Fruit fly (Drosophila melanogaster) whole organism, prepupa: Measurements from ENCODE around the gene CG43133.

Experiments
- CG10631 ChIP-seq: fragments of 200-800 bp; sonication (Bioruptor generic); optimal IDR thresholded peaks from 2 replicates; lab custom pipeline; 2016; ENCODE audit warnings: missing biosample characterization, missing genetic modification characterization
- CG10669 ChIP-seq: fragments of 200-800 bp; sonication (Bioruptor generic); optimal IDR thresholded peaks from 3 replicates; lab custom pipeline; 2018; ENCODE audit warnings: missing biosample characterization, mild to moderate bottlenecking, missing genetic modification characterization, moderate library complexity
- CG11294 ChIP-seq: fragments of 200-800 bp; sonication (Bioruptor generic); IDR thresholded peaks from 2 replicates; pipeline ENCODE4 v1.3.6; 2022; ENCODE audit warnings: missing biosample characterization, missing genetic modification characterization
- CG11762 ChIP-seq: fragments of 200-800 bp; sonication (Bioruptor generic); optimal IDR thresholded peaks from 3 replicates; lab custom pipeline; 2016; ENCODE audit warnings: missing biosample characterization, missing genetic modification characterization; ENCODE audit not compliant: insufficient read depth
- CG11902 ChIP-seq: fragments of 200-800 bp; sonication (Bioruptor generic); optimal IDR thresholded peaks from 3 replicates; lab custom pipeline; 2016; ENCODE audit warnings: missing biosample characterization, missing genetic modification characterization
- CG15336 ChIP-seq: fragments of 200-800 bp; sonication (Bioruptor generic); IDR thresholded peaks from 2 replicates; pipeline ENCODE4 v1.3.6; 2022; ENCODE audit warnings: missing biosample characterization, missing genetic modification characterization
- CG1621 ChIP-seq: fragments of 200-800 bp; sonication (Bioruptor generic); optimal IDR thresholded peaks from 3 replicates; lab custom pipeline; 2018; ENCODE audit warnings: missing biosample characterization, mild to moderate bottlenecking, missing genetic modification characterization
- CG16779 ChIP-seq: fragments of 200-800 bp; sonication (Bioruptor generic); optimal IDR thresholded peaks from 3 replicates; lab custom pipeline; 2017; ENCODE audit warnings: missing biosample characterization, mild to moderate bottlenecking, missing genetic modification characterization
- CG31627 ChIP-seq: fragments of 200-800 bp; sonication (Bioruptor generic); optimal IDR thresholded peaks from 3 replicates; lab custom pipeline; 2016; ENCODE audit warnings: missing biosample characterization, missing genetic modification characterization
- CG34406 ChIP-seq: fragments of 200-800 bp; sonication (Bioruptor generic); optimal IDR thresholded peaks from 3 replicates; lab custom pipeline; 2016; ENCODE audit warnings: missing biosample characterization, missing genetic modification characterization
- CG3919 ChIP-seq: fragments of 200-800 bp; sonication (Bioruptor generic); optimal IDR thresholded peaks from 3 replicates; lab custom pipeline; 2016; ENCODE audit warnings: missing biosample characterization, missing genetic modification characterization
- CG6163 ChIP-seq: fragments of 200-800 bp; sonication (Bioruptor generic); IDR thresholded peaks from 3 replicates; pipeline ENCODE4 v1.3.6; 2022; ENCODE audit warnings: missing biosample characterization, missing genetic modification characterization
- CG6276 ChIP-seq: fragments of 200-800 bp; sonication (Bioruptor generic); optimal IDR thresholded peaks from 2 replicates; lab custom pipeline; 2017; ENCODE audit warnings: missing biosample characterization, mild to moderate bottlenecking, missing genetic modification characterization
- CG6792 ChIP-seq: fragments of 200-800 bp; sonication (Bioruptor generic); optimal IDR thresholded peaks from 3 replicates; lab custom pipeline; 2016; ENCODE audit warnings: missing biosample characterization, missing genetic modification characterization
- CG7368 ChIP-seq: fragments of 200-800 bp; sonication (Bioruptor generic); optimal IDR thresholded peaks from 3 replicates; lab custom pipeline; 2016; ENCODE audit warnings: missing biosample characterization, missing genetic modification characterization
- CG8119 ChIP-seq: fragments of 200-800 bp; sonication (Bioruptor generic); IDR thresholded peaks from 3 replicates; pipeline ENCODE4 v1.3.6; 2022; ENCODE audit warnings: missing biosample characterization, missing genetic modification characterization
- CG8319 ChIP-seq: fragments of 200-800 bp; sonication (Bioruptor generic); optimal IDR thresholded peaks from 3 replicates; lab custom pipeline; 2016; ENCODE audit warnings: missing biosample characterization, missing genetic modification characterization
- CG9139 ChIP-seq: fragments of 200-800 bp; sonication (Bioruptor generic); optimal IDR thresholded peaks from 3 replicates; lab custom pipeline; 2017; ENCODE audit warnings: missing biosample characterization, mild to moderate bottlenecking, missing genetic modification characterization
- Eip75B ChIP-seq: fragments of 200-800 bp; sonication (Bioruptor generic); optimal IDR thresholded peaks from 3 replicates; lab custom pipeline; 2016; ENCODE audit warnings: missing biosample characterization, missing genetic modification characterization
- Eip78C ChIP-seq: fragments of 200-800 bp; sonication (Bioruptor generic); peaks from one replicate; lab custom pipeline; 2016; ENCODE audit warnings: missing biosample characterization, missing genetic modification characterization
- Eip93F ChIP-seq: fragments of 200-800 bp; sonication (Bioruptor generic); optimal IDR thresholded peaks from 2 replicates; lab custom pipeline; 2016; ENCODE audit warnings: missing biosample characterization, mild to moderate bottlenecking, missing genetic modification characterization
- Ets96B ChIP-seq: fragments of 200-800 bp; optimal IDR thresholded peaks from 2 replicates; lab custom pipeline; 2019; ENCODE audit warnings: missing biosample characterization, mild to moderate bottlenecking, missing genetic modification characterization, moderate library complexity
- Gug ChIP-seq: fragments of 200-800 bp; sonication (Bioruptor generic); IDR thresholded peaks from 2 replicates; pipeline ENCODE4 v1.3.6; 2022; ENCODE audit warnings: missing biosample characterization, missing genetic modification characterization
- Hr38 ChIP-seq: sonication (Bioruptor generic); optimal IDR thresholded peaks from 2 replicates; lab custom pipeline; 2016; ENCODE audit warnings: missing biosample characterization, missing genetic modification characterization
- Hr4 ChIP-seq: fragments of 200-800 bp; sonication (Bioruptor generic); optimal IDR thresholded peaks from 3 replicates; lab custom pipeline; 2016; ENCODE audit warnings: missing biosample characterization, missing genetic modification characterization
- Lpt ChIP-seq: fragments of 200-800 bp; sonication (Bioruptor generic); optimal IDR thresholded peaks from 3 replicates; lab custom pipeline; 2016; ENCODE audit warnings: missing biosample characterization, missing genetic modification characterization
- Met ChIP-seq: fragments of 200-800 bp; sonication (Bioruptor generic); optimal IDR thresholded peaks from 3 replicates; lab custom pipeline; 2016; ENCODE audit warnings: missing biosample characterization, missing genetic modification characterization
- OdsH ChIP-seq: fragments of 200-800 bp; sonication (Bioruptor generic); optimal IDR thresholded peaks from 3 replicates; lab custom pipeline; 2016; ENCODE audit warnings: missing biosample characterization, missing genetic modification characterization
- Sox15 ChIP-seq: fragments of 200-800 bp; sonication (Bioruptor generic); optimal IDR thresholded peaks from 3 replicates; lab custom pipeline; 2016; ENCODE audit warnings: missing biosample characterization, missing genetic modification characterization
- acj6 ChIP-seq: fragments of 200-800 bp; sonication (Bioruptor generic); optimal IDR thresholded peaks from 3 replicates; lab custom pipeline; 2016; ENCODE audit warnings: missing biosample characterization, missing genetic modification characterization
- cyc ChIP-seq: fragments of 200-800 bp; sonication (Bioruptor generic); optimal IDR thresholded peaks from 3 replicates; lab custom pipeline; 2016; ENCODE audit warnings: missing biosample characterization, missing genetic modification characterization
- dsx ChIP-seq: fragments of 200-800 bp; optimal IDR thresholded peaks from 3 replicates; lab custom pipeline; 2019; ENCODE audit warnings: missing biosample characterization, mild to moderate bottlenecking, missing genetic modification characterization, moderate library complexity; ENCODE audit not compliant: poor library complexity, severe bottlenecking
- eg ChIP-seq: fragments of 200-800 bp; sonication (Bioruptor generic); IDR thresholded peaks from 3 replicates; pipeline ENCODE4 v1.3.6; 2022; ENCODE audit warnings: missing biosample characterization, missing genetic modification characterization
- esn ChIP-seq: fragments of 200-800 bp; sonication (Bioruptor generic); optimal IDR thresholded peaks from 2 replicates; lab custom pipeline; 2016; ENCODE audit warnings: missing biosample characterization, mild to moderate bottlenecking, missing genetic modification characterization, moderate library complexity
- fd85E ChIP-seq: fragments of 200-800 bp; sonication (Bioruptor generic); optimal IDR thresholded peaks from 3 replicates; lab custom pipeline; 2016; ENCODE audit warnings: missing biosample characterization, missing genetic modification characterization
- fkh ChIP-seq: fragments of 200-800 bp; sonication (Bioruptor generic); optimal IDR thresholded peaks from 3 replicates; lab custom pipeline; 2017; ENCODE audit warnings: missing biosample characterization, mild to moderate bottlenecking, missing genetic modification characterization, moderate library complexity
- lz ChIP-seq: fragments of 200-800 bp; sonication (Bioruptor generic); optimal IDR thresholded peaks from 3 replicates; lab custom pipeline; 2016; ENCODE audit warnings: missing biosample characterization, missing genetic modification characterization
- net ChIP-seq: fragments of 200-800 bp; sonication (Bioruptor generic); optimal IDR thresholded peaks from 3 replicates; lab custom pipeline; 2016; ENCODE audit warnings: missing biosample characterization, missing genetic modification characterization
- pdm3 ChIP-seq: fragments of 200-800 bp; sonication (Bioruptor generic); optimal IDR thresholded peaks from 3 replicates; lab custom pipeline; 2016; ENCODE audit warnings: missing biosample characterization, missing genetic modification characterization
- salr ChIP-seq, 2 experiments: fragments of 200-800 bp; sonication (Bioruptor generic); optimal IDR thresholded peaks; 3 replicates each; lab custom pipeline; 2016 to 2018; ENCODE audit warnings: missing biosample characterization in 2 of 2, missing genetic modification characterization in 2 of 2, mild to moderate bottlenecking in 1 of 2
- spab ChIP-seq: fragments of 200-800 bp; sonication (Bioruptor generic); optimal IDR thresholded peaks from 2 replicates; lab custom pipeline; 2017; ENCODE audit warnings: missing biosample characterization, mild to moderate bottlenecking, missing genetic modification characterization, missing genetic modification reagents
- ss ChIP-seq, 2 experiments: fragments of 200-800 bp; sonication (Bioruptor generic); optimal IDR thresholded peaks; 2 replicates in 1 of 2; 3 replicates in 1 of 2; lab custom pipeline; 2017 to 2018; ENCODE audit warnings: mild to moderate bottlenecking in 2 of 2, missing biosample characterization in 2 of 2, missing genetic modification characterization in 2 of 2, moderate library complexity in 1 of 2
- svp ChIP-seq: fragments of 200-800 bp; sonication (Bioruptor generic); peaks from one replicate; lab custom pipeline; 2016; ENCODE audit warnings: missing biosample characterization, missing genetic modification characterization
- vri ChIP-seq: fragments of 200-800 bp; sonication (Bioruptor generic); optimal IDR thresholded peaks from 3 replicates; lab custom pipeline; 2016; ENCODE audit warnings: missing biosample characterization, mild to moderate bottlenecking, missing genetic modification characterization

The CG43133 gene

dm6 chrX:18092810-18093222 lies 37.2 kb downstream of the CG43133 start, which contains the start of gene RhoGAP16F (continued):
- peak; percentile 36 to 50 for TF ChIP-seq salr (GFP tag; optimal IDR thresholded peaks at IDR 0.05; lab: Kevin White, UChicago)
- peak; percentile 90 for TF ChIP-seq Eip78C (GFP tag; lab: Kevin White, UChicago)
- peak; percentile 65 for TF ChIP-seq dsx (GFP tag; lab: Kevin White, UChicago)
- TF ChIP-seq Gug: peak; percentile 71
- TF ChIP-seq eg (GFP tag; lab: Robert Waterston, UW): peak; percentile 65
- TF ChIP-seq lz (GFP tag; lab: Kevin White, UChicago): peak; percentile 88
- TF ChIP-seq CG8319 (GFP tag; lab: Kevin White, UChicago): peak; percentile 68
- TF ChIP-seq ss (GFP tag; optimal IDR thresholded peaks at IDR 0.05; lab: Kevin White, UChicago): peak; percentile 38 to 71
- TF ChIP-seq Met (GFP tag; lab: Kevin White, UChicago): peak; percentile 87
- TF ChIP-seq acj6 (GFP tag; lab: Kevin White, UChicago): peak; percentile 77
- peak; percentile 72 for TF ChIP-seq CG6792 (GFP tag; lab: Kevin White, UChicago)
- peak; percentile 62 for TF ChIP-seq CG7368 (GFP tag; lab: Kevin White, UChicago)
- TF ChIP-seq CG16779 (tag; lab: Kevin White, UChicago): peak; percentile 17
- peak; percentile 71 for TF ChIP-seq CG11902 (GFP tag; lab: Kevin White, UChicago)
- TF ChIP-seq net (GFP tag; lab: Kevin White, UChicago): peak; percentile 65
- peak; percentile 81 for TF ChIP-seq CG34406
- peak; percentile 45 for TF ChIP-seq CG6276 (GFP tag; lab: Kevin White, UChicago)
- TF ChIP-seq Eip93F: peak; percentile 40
- peak; percentile 73 for TF ChIP-seq CG6163 (GFP tag; lab: Robert Waterston, UW)
- peak; percentile 90 for TF ChIP-seq svp (GFP tag; lab: Kevin White, UChicago)
- TF ChIP-seq CG10669 (GFP tag; lab: Kevin White, UChicago): peak; percentile 74
- TF ChIP-seq Hr38 (GFP tag; lab: Kevin White, UChicago): no peak
- peak; percentile 41 for TF ChIP-seq spab (GFP tag; lab: Kevin White, UChicago)
- peak; percentile 87 for TF ChIP-seq fkh (GFP tag; lab: Kevin White, UChicago)
- TF ChIP-seq fd85E (GFP tag; lab: Kevin White, UChicago): peak; percentile 38
- peak; percentile 75 for TF ChIP-seq Eip75B (GFP tag; lab: Kevin White, UChicago)
- TF ChIP-seq CG11294 (GFP tag; lab: Robert Waterston, UW): peak; percentile 56; the same call in 1 of the 2 replicates
- TF ChIP-seq Lpt (GFP tag; lab: Kevin White, UChicago): peak; percentile 63

dm6 chrX:18092126-18092525 lies 37.9 kb downstream of the CG43133 start:
- TF ChIP-seq OdsH (GFP tag; lab: Kevin White, UChicago) (no peak), vri (no peak), spab (GFP tag; lab: Kevin White, UChicago) (no peak), svp (GFP tag; lab: Kevin White, UChicago) (no peak), Ets96B (tag; lab: Kevin White, UChicago) (no peak), salr (GFP tag; optimal IDR thresholded peaks at IDR 0.05; lab: Kevin White, UChicago) (no peak), CG8119 (GFP tag; lab: Robert Waterston, UW) (no peak), esn (GFP tag; lab: Kevin White, UChicago) (no peak)

dm6 chrX:18091159-18091676 lies 38.8 kb downstream of the CG43133 start, which contains the start of gene scu:
scu (plus strand) TSS chrX:18091259.
- TF ChIP-seq CG16779 (tag; lab: Kevin White, UChicago) (peak; percentile 90), CG10669 (GFP tag; lab: Kevin White, UChicago) (peak; percentile 71), Hr4 (no peak), CG10631 (GFP tag; lab: Kevin White, UChicago) (no peak), CG8319 (GFP tag; lab: Kevin White, UChicago) (peak; percentile 15), CG6276 (GFP tag; lab: Kevin White, UChicago) (peak; percentile 94), salr (GFP tag; optimal IDR thresholded peaks at IDR 0.05; lab: Kevin White, UChicago) (peak in 1 of 2 experiments; percentile 49), Sox15 (GFP tag; lab: Kevin White, UChicago) (no peak), CG1621 (tag; lab: Kevin White, UChicago) (peak; percentile 78), Eip75B (GFP tag; lab: Kevin White, UChicago) (peak; percentile 45), CG6792 (GFP tag; lab: Kevin White, UChicago) (no peak), OdsH (GFP tag; lab: Kevin White, UChicago) (no peak), dsx (GFP tag; lab: Kevin White, UChicago) (peak; percentile 55), CG9139 (GFP tag; lab: Kevin White, UChicago) (peak; percentile 94), CG15336 (GFP tag; lab: Robert Waterston, UW) (peak; percentile 59), Ets96B (tag; lab: Kevin White, UChicago) (peak; percentile 57), CG7368 (GFP tag; lab: Kevin White, UChicago) (peak; percentile 36), pdm3 (GFP tag; lab: Kevin White, UChicago) (no peak), cyc (GFP tag; lab: Kevin White, UChicago) (no peak), CG11902 (GFP tag; lab: Kevin White, UChicago) (no peak), fd85E (GFP tag; lab: Kevin White, UChicago) (no peak), CG31627 (GFP tag; lab: Kevin White, UChicago) (no peak), CG3919 (GFP tag; lab: Kevin White, UChicago) (peak; percentile 60), ss (GFP tag; optimal IDR thresholded peaks at IDR 0.05; lab: Kevin White, UChicago) (peak; percentile 95 to 97), CG11762 (peak; percentile 43), Met (GFP tag; lab: Kevin White, UChicago) (peak; percentile 7), acj6 (GFP tag; lab: Kevin White, UChicago) (no peak)
